Fruit fly (Drosophila melanogaster) whole organism, embryonic: Measurements from ENCODE around the gene MEP-1.

Experiments
- Atf-2 ChIP-seq: fragments of 200-800 bp; sonication (Bioruptor generic); optimal IDR thresholded peaks from 2 replicates; lab custom pipeline; 2016; ENCODE audit warnings: missing biosample characterization, missing genetic modification characterization
- CG10543 ChIP-seq: fragments of 200-800 bp; sonication (Bioruptor generic); optimal IDR thresholded peaks from 3 replicates; lab custom pipeline; 2017; ENCODE audit warnings: missing biosample characterization, mild to moderate bottlenecking, missing genetic modification characterization, moderate library complexity
- CG13894 ChIP-seq: fragments of 200-800 bp; sonication (Bioruptor generic); optimal IDR thresholded peaks from 3 replicates; lab custom pipeline; 2018; ENCODE audit warnings: missing biosample characterization, mild to moderate bottlenecking, missing genetic modification characterization, moderate library complexity
- CG14710 ChIP-seq: fragments of 200-800 bp; sonication (Bioruptor generic); optimal IDR thresholded peaks from 3 replicates; lab custom pipeline; 2019; ENCODE audit warnings: missing biosample characterization, mild to moderate bottlenecking, missing genetic modification characterization, moderate library complexity
- CG16815 ChIP-seq: fragments of 200-800 bp; sonication (Bioruptor generic); optimal IDR thresholded peaks from 3 replicates; lab custom pipeline; 2017; ENCODE audit warnings: missing biosample characterization, mild to moderate bottlenecking, missing genetic modification characterization
- CG17328 ChIP-seq: fragments of 200-800 bp; sonication (Bioruptor generic); IDR thresholded peaks from 2 replicates; pipeline ENCODE4 v1.3.6; 2022; ENCODE audit warnings: missing biosample characterization, missing genetic modification characterization
- CG17385 ChIP-seq: fragments of 200-800 bp; sonication (Bioruptor generic); optimal IDR thresholded peaks from 3 replicates; lab custom pipeline; 2018; ENCODE audit warnings: missing biosample characterization, mild to moderate bottlenecking, missing genetic modification characterization
- CG1832 ChIP-seq: fragments of 200-800 bp; sonication (Bioruptor generic); optimal IDR thresholded peaks from 2 replicates; lab custom pipeline; 2017; ENCODE audit warnings: missing biosample characterization, mild to moderate bottlenecking, missing genetic modification characterization, inconsistent platforms
- CG31224 ChIP-seq: fragments of 200-800 bp; sonication (Bioruptor generic); IDR thresholded peaks from 2 replicates; pipeline ENCODE4 v1.3.6; 2022; ENCODE audit warnings: missing biosample characterization, missing genetic modification characterization
- CG34376 ChIP-seq: fragments of 200-800 bp; sonication (Bioruptor generic); optimal IDR thresholded peaks from 2 replicates; lab custom pipeline; 2018; ENCODE audit warnings: missing biosample characterization, mild to moderate bottlenecking, missing genetic modification characterization
- CG7839 ChIP-seq: fragments of 200-800 bp; sonication (Bioruptor generic); optimal IDR thresholded peaks from 3 replicates; lab custom pipeline; 2018; ENCODE audit warnings: missing biosample characterization, mild to moderate bottlenecking, missing genetic modification characterization, moderate library complexity
- CG8281 ChIP-seq: fragments of 200-800 bp; sonication (Bioruptor generic); optimal IDR thresholded peaks from 2 replicates; lab custom pipeline; 2018; ENCODE audit warnings: missing biosample characterization, mild to moderate bottlenecking, missing genetic modification characterization, moderate library complexity
- CG8359 ChIP-seq: fragments of 200-800 bp; sonication (Bioruptor generic); optimal IDR thresholded peaks from 2 replicates; lab custom pipeline; 2017; ENCODE audit warnings: missing biosample characterization, mild to moderate bottlenecking, missing genetic modification characterization, borderline replicate concordance
- CG9817 ChIP-seq: fragments of 200-800 bp; sonication (Bioruptor generic); optimal IDR thresholded peaks from 2 replicates; lab custom pipeline; 2018; ENCODE audit warnings: missing biosample characterization, mild to moderate bottlenecking, missing genetic modification characterization, moderate library complexity
- Dek ChIP-seq: fragments of 200-800 bp; sonication (Bioruptor generic); optimal IDR thresholded peaks from 3 replicates; lab custom pipeline; 2019; ENCODE audit warnings: missing biosample characterization, mild to moderate bottlenecking, missing genetic modification characterization, moderate library complexity
- E2f1 ChIP-seq: fragments of 200-800 bp; sonication (Bioruptor generic); IDR thresholded peaks from 2 replicates; pipeline ENCODE4 v1.3.6; 2022; ENCODE audit warnings: missing biosample characterization, missing genetic modification characterization
- ERR ChIP-seq: fragments of 200-800 bp; sonication (Bioruptor generic); optimal IDR thresholded peaks from 2 replicates; lab custom pipeline; 2016; ENCODE audit warnings: missing biosample characterization, missing genetic modification characterization
- Ets97D ChIP-seq: fragments of 200-800 bp; sonication (Bioruptor generic); optimal IDR thresholded peaks from 3 replicates; lab custom pipeline; 2016; ENCODE audit warnings: missing biosample characterization, missing genetic modification characterization
- Gug ChIP-seq: fragments of 200-800 bp; sonication (Bioruptor generic); IDR thresholded peaks from 4 replicates; pipeline ENCODE4 v1.3.6; 2022; ENCODE audit warnings: missing biosample characterization, missing genetic modification characterization
- H15 ChIP-seq: fragments of 200-800 bp; sonication (Bioruptor generic); IDR thresholded peaks from 3 replicates; pipeline ENCODE4 v1.3.6; 2022; ENCODE audit warnings: missing biosample characterization, missing genetic modification characterization
- Lpt ChIP-seq: fragments of >200 bp; optimal IDR thresholded peaks from 2 replicates; lab custom pipeline; 2018; ENCODE audit warnings: missing biosample characterization, missing genetic modification characterization
- MESR4 ChIP-seq: fragments of 200-800 bp; sonication (Bioruptor generic); optimal IDR thresholded peaks from 2 replicates; lab custom pipeline; 2018; ENCODE audit warnings: missing biosample characterization, mild to moderate bottlenecking, missing genetic modification characterization, moderate library complexity
- Mrtf ChIP-seq: fragments of 200-800 bp; sonication (Bioruptor generic); IDR thresholded peaks from 3 replicates; pipeline ENCODE4 v1.3.6; 2022; ENCODE audit warnings: missing biosample characterization, missing genetic modification characterization
- Ptx1 ChIP-seq: fragments of 200-800 bp; sonication (Bioruptor generic); IDR thresholded peaks from 2 replicates; pipeline ENCODE4 v1.3.6; 2022; ENCODE audit warnings: missing biosample characterization, missing genetic modification characterization
- Rfx ChIP-seq: fragments of 200-800 bp; sonication (Bioruptor generic); IDR thresholded peaks from 2 replicates; pipeline ENCODE4 v1.3.6; 2022; ENCODE audit warnings: missing biosample characterization, missing genetic modification characterization
- al ChIP-seq: fragments of 200-800 bp; sonication (Bioruptor generic); IDR thresholded peaks from 2 replicates; pipeline ENCODE4 v1.3.6; 2022; ENCODE audit warnings: missing biosample characterization, missing genetic modification characterization
- bigmax ChIP-seq: fragments of 200-800 bp; sonication (Bioruptor generic); optimal IDR thresholded peaks from 2 replicates; lab custom pipeline; 2018; ENCODE audit warnings: missing biosample characterization, mild to moderate bottlenecking, missing genetic modification characterization
- btn ChIP-seq: fragments of 200-800 bp; sonication (Bioruptor generic); optimal IDR thresholded peaks from 2 replicates; lab custom pipeline; 2016; ENCODE audit warnings: missing biosample characterization, missing genetic modification characterization
- caup ChIP-seq: fragments of 200-800 bp; sonication (Bioruptor generic); optimal IDR thresholded peaks from 3 replicates; lab custom pipeline; 2017; ENCODE audit warnings: missing biosample characterization, mild to moderate bottlenecking, missing genetic modification characterization, moderate library complexity; ENCODE audit not compliant: severe bottlenecking
- chn ChIP-seq: fragments of 200-800 bp; sonication (Bioruptor generic); optimal IDR thresholded peaks from 2 replicates; lab custom pipeline; 2016; ENCODE audit warnings: missing biosample characterization, missing genetic modification characterization
- croc ChIP-seq: fragments of 200-800 bp; sonication (Bioruptor generic); conservative IDR thresholded peaks from 3 replicates; pipeline ENCODE4 v1.3.6; 2022; ENCODE audit warnings: missing biosample characterization, missing genetic modification characterization
- disco-r ChIP-seq: fragments of 200-800 bp; sonication (Bioruptor generic); optimal IDR thresholded peaks from 2 replicates; lab custom pipeline; 2016; ENCODE audit warnings: missing biosample characterization, missing genetic modification characterization
- emc ChIP-seq: fragments of 200-800 bp; sonication (Bioruptor generic); optimal IDR thresholded peaks from 2 replicates; lab custom pipeline; 2016; ENCODE audit warnings: missing biosample characterization, missing genetic modification characterization
- fd64A ChIP-seq: fragments of 200-800 bp; sonication (Bioruptor generic); optimal IDR thresholded peaks from 3 replicates; lab custom pipeline; 2018; ENCODE audit warnings: missing biosample characterization, mild to moderate bottlenecking, missing genetic modification characterization
- gcm ChIP-seq: fragments of 200-800 bp; sonication (Bioruptor generic); optimal IDR thresholded peaks from 2 replicates; lab custom pipeline; 2019; ENCODE audit warnings: missing biosample characterization, mild to moderate bottlenecking, missing genetic modification characterization, moderate library complexity
- jumu ChIP-seq: fragments of 200-800 bp; sonication (Bioruptor generic); optimal IDR thresholded peaks from 3 replicates; lab custom pipeline; 2016; ENCODE audit warnings: missing biosample characterization, missing genetic modification characterization
- knrl ChIP-seq: fragments of 200-800 bp; sonication (Bioruptor generic); IDR thresholded peaks from 3 replicates; pipeline ENCODE4 v1.3.6; 2022; ENCODE audit warnings: missing biosample characterization, missing genetic modification characterization; ENCODE audit not compliant: partially characterized antibody
- lola ChIP-seq, 3 experiments: fragments of >200 bp in 2 of 3; fragments of 200-800 bp in 1 of 3; sonication (Bioruptor generic) in 1 of 3; optimal IDR thresholded peaks; 2 replicates each; lab custom pipeline; 2017 to 2019; ENCODE audit warnings: missing biosample characterization in 3 of 3, missing genetic modification characterization in 3 of 3, mild to moderate bottlenecking in 1 of 3, moderate library complexity in 1 of 3
- mirr ChIP-seq: fragments of 200-800 bp; sonication (Bioruptor generic); optimal IDR thresholded peaks from 3 replicates; lab custom pipeline; 2018; ENCODE audit warnings: missing biosample characterization, mild to moderate bottlenecking, missing genetic modification characterization
- pb ChIP-seq: fragments of 200-800 bp; sonication (Bioruptor generic); optimal IDR thresholded peaks from 3 replicates; lab custom pipeline; 2016; ENCODE audit warnings: missing biosample characterization, missing genetic modification characterization
- pita ChIP-seq: fragments of 200-800 bp; sonication (Bioruptor generic); optimal IDR thresholded peaks from 2 replicates; lab custom pipeline; 2017; ENCODE audit warnings: missing biosample characterization, mild to moderate bottlenecking, missing genetic modification characterization
- sens-2 ChIP-seq: fragments of 200-800 bp; sonication (Bioruptor generic); IDR thresholded peaks from 2 replicates; pipeline ENCODE4 v1.3.6; 2022; ENCODE audit warnings: missing biosample characterization, missing genetic modification characterization
- seq ChIP-seq: fragments of 200-800 bp; sonication (Bioruptor generic); IDR thresholded peaks from 2 replicates; pipeline ENCODE4 v1.3.6; 2022; ENCODE audit warnings: missing biosample characterization, missing genetic modification characterization
- shn ChIP-seq: fragments of 200-800 bp; sonication (Bioruptor generic); optimal IDR thresholded peaks from 3 replicates; lab custom pipeline; 2016; ENCODE audit warnings: missing biosample characterization, missing genetic modification characterization
- sisA ChIP-seq: fragments of 200-800 bp; sonication (Bioruptor generic); IDR thresholded peaks from 2 replicates; pipeline ENCODE4 v1.3.6; 2022; ENCODE audit warnings: missing biosample characterization, missing genetic modification characterization
- sug ChIP-seq: fragments of 200-800 bp; optimal IDR thresholded peaks from 2 replicates; lab custom pipeline; 2019; ENCODE audit warnings: missing biosample characterization, mild to moderate bottlenecking, missing genetic modification characterization, moderate library complexity
- tx ChIP-seq: fragments of 200-800 bp; sonication (Bioruptor generic); optimal IDR thresholded peaks from 2 replicates; lab custom pipeline; 2016; ENCODE audit warnings: missing biosample characterization, missing genetic modification characterization
- usp ChIP-seq: fragments of >200 bp; optimal IDR thresholded peaks from 2 replicates; lab custom pipeline; 2017; ENCODE audit warnings: missing biosample characterization, missing genetic modification characterization

MEP-1 gene

dm6 chr3L:2634929-2635799, 3.6 kb downstream of the MEP-1 start (continued):
- TF ChIP-seq seq, result peak; percentile 56; the same call in 1 of the 2 replicates
- peak; percentile 68 for TF ChIP-seq shn
- TF ChIP-seq knrl, result peak; percentile 67; the same call in 2 of the 3 replicates
- TF ChIP-seq sens-2 (GFP tag; lab: Robert Waterston, UW), result peak; percentile 84
- peak; percentile 94 for TF ChIP-seq CG17385 (GFP tag; lab: Kevin White, UChicago)
- no peak for TF ChIP-seq usp (GFP tag; lab: Kevin White, UChicago)
- peak; percentile 70 for TF ChIP-seq CG7839 (tag; lab: Kevin White, UChicago)
- TF ChIP-seq fd64A (GFP tag; lab: Kevin White, UChicago), result peak; percentile 89
- peak; percentile 83 for TF ChIP-seq emc
- peak; percentile 89 for TF ChIP-seq disco-r (GFP tag; lab: Kevin White, UChicago)
- TF ChIP-seq Ets97D (GFP tag; lab: Kevin White, UChicago), result peak; percentile 98
- no peak for TF ChIP-seq Dek (tag; lab: Kevin White, UChicago)
- peak in 2 of 3 experiments; percentile 47 to 53 for TF ChIP-seq lola (GFP tag; optimal IDR thresholded peaks at IDR 0.05; lab: Kevin White, UChicago)
- TF ChIP-seq CG17328 (GFP tag; lab: Robert Waterston, UW), result peak; percentile 83
- TF ChIP-seq CG1832 (GFP tag; lab: Kevin White, UChicago), result peak; percentile 42
- peak; percentile 86 for TF ChIP-seq chn (GFP tag; lab: Kevin White, UChicago)
- no peak for TF ChIP-seq Mrtf (GFP tag; lab: Robert Waterston, UW)
- peak; percentile 55 for TF ChIP-seq tx (GFP tag; lab: Kevin White, UChicago)
- peak; percentile 78 for TF ChIP-seq sug
- peak; percentile 50 for TF ChIP-seq CG8281 (tag; lab: Kevin White, UChicago)
- TF ChIP-seq CG9817 (tag; lab: Kevin White, UChicago), result peak; percentile 74
- peak; percentile 95 for TF ChIP-seq caup
- TF ChIP-seq Lpt, result no peak
- TF ChIP-seq gcm (GFP tag; lab: Kevin White, UChicago), result peak; percentile 81
- peak; percentile 54 for TF ChIP-seq Atf-2 (GFP tag; lab: Kevin White, UChicago)
- peak; percentile 55 for TF ChIP-seq CG13894 (tag; lab: Kevin White, UChicago)
- TF ChIP-seq al (GFP tag; lab: Robert Waterston, UW), result peak; percentile 62; the same call in 1 of the 2 replicates
- 0 out of 3 replicates have a peak, but pooled peaks have one; percentile 19 for TF ChIP-seq croc (GFP tag; lab: Robert Waterston, UW)
- peak; percentile 77 for TF ChIP-seq E2f1 (GFP tag; lab: Robert Waterston, UW)
- TF ChIP-seq bigmax (GFP tag; lab: Kevin White, UChicago), result peak; percentile 62
- peak; percentile 78 for TF ChIP-seq jumu (GFP tag; lab: Kevin White, UChicago)
- TF ChIP-seq Ptx1 (GFP tag; lab: Robert Waterston, UW), result peak; percentile 64
- TF ChIP-seq CG34376 (GFP tag; lab: Kevin White, UChicago), result peak; percentile 96
- TF ChIP-seq btn, result peak; percentile 71
- TF ChIP-seq MESR4 (GFP tag; lab: Kevin White, UChicago), result peak; percentile 42
- peak; percentile 96 for TF ChIP-seq mirr (GFP tag; lab: Kevin White, UChicago)
- TF ChIP-seq CG14710, result peak; percentile 78
- peak; percentile 96 for TF ChIP-seq CG10543 (GFP tag; lab: Kevin White, UChicago)
- TF ChIP-seq CG16815 (GFP tag; lab: Kevin White, UChicago), result no peak
- peak; percentile 64 for TF ChIP-seq ERR (GFP tag; lab: Kevin White, UChicago)
- TF ChIP-seq CG31224 (GFP tag; lab: Robert Waterston, UW), result peak; percentile 75
- TF ChIP-seq CG8359, result peak; percentile 24
- peak; percentile 88 for TF ChIP-seq Rfx
- TF ChIP-seq H15, result peak; percentile 66; the same call in 2 of the 3 replicates
- TF ChIP-seq sisA (GFP tag; lab: Robert Waterston, UW), result no peak
- TF ChIP-seq pita (GFP tag; lab: Kevin White, UChicago), result no peak
- TF ChIP-seq Gug, result 0 out of 4 replicates have a peak, but pooled peaks have one; percentile 33
- TF ChIP-seq pb (GFP tag; lab: Kevin White, UChicago), result peak; percentile 84
